Fruit fly (Drosophila melanogaster) whole organism, embryonic: Measurements from ENCODE around the gene CG7432.

Experiments used
- Asciz ChIP-seq: fragments of 200-800 bp; sonication (Bioruptor generic); optimal IDR thresholded peaks from 2 replicates; lab custom pipeline; 2017; ENCODE audit warnings: missing biosample characterization, mild to moderate bottlenecking, missing genetic modification characterization, missing genetic modification reagents
- Awh ChIP-seq: fragments of 200-800 bp; sonication (Bioruptor generic); IDR thresholded peaks from 2 replicates; pipeline ENCODE4, ENCODE4 v1.3.6; 2022; ENCODE audit warnings: missing biosample characterization, missing genetic modification characterization
- C15 ChIP-seq: fragments of 200-800 bp; sonication (Bioruptor generic); IDR thresholded peaks from 3 replicates; pipeline ENCODE4 v1.3.6; 2022; ENCODE audit warnings: missing biosample characterization, missing genetic modification characterization
- CG10959 ChIP-seq: fragments of 200-800 bp; sonication (Bioruptor generic); IDR thresholded peaks from 2 replicates; pipeline ENCODE4 v1.3.6; 2022; ENCODE audit warnings: missing biosample characterization, missing genetic modification characterization
- CG11456 ChIP-seq: fragments of 200-800 bp; sonication (Bioruptor generic); IDR thresholded peaks from 3 replicates; pipeline ENCODE4 v1.3.6; 2022; ENCODE audit warnings: missing biosample characterization, missing genetic modification characterization
- CG14667 ChIP-seq: fragments of 200-800 bp; sonication (Bioruptor generic); IDR thresholded peaks from 2 replicates; pipeline ENCODE4 v1.3.6; 2022; ENCODE audit warnings: missing biosample characterization, missing genetic modification characterization
- CG14710 ChIP-seq: fragments of 200-800 bp; sonication (Bioruptor generic); optimal IDR thresholded peaks from 3 replicates; lab custom pipeline; 2019; ENCODE audit warnings: missing biosample characterization, mild to moderate bottlenecking, missing genetic modification characterization, moderate library complexity
- CG14860 ChIP-seq: fragments of 200-800 bp; sonication (Bioruptor generic); IDR thresholded peaks from 3 replicates; pipeline ENCODE4 v1.3.6; 2022; ENCODE audit warnings: missing biosample characterization, missing genetic modification characterization; ENCODE audit not compliant: partially characterized antibody
- CG1792 ChIP-seq: fragments of 200-800 bp; sonication (Bioruptor generic); optimal IDR thresholded peaks from 2 replicates; lab custom pipeline; 2016; ENCODE audit warnings: missing biosample characterization, missing genetic modification characterization
- CG18262 ChIP-seq: fragments of 200-800 bp; optimal IDR thresholded peaks from 3 replicates; lab custom pipeline; 2019; ENCODE audit warnings: missing biosample characterization, mild to moderate bottlenecking, missing genetic modification characterization, moderate library complexity
- CG18619 ChIP-seq: fragments of 200-800 bp; sonication (Bioruptor generic); optimal IDR thresholded peaks from 3 replicates; lab custom pipeline; 2017; ENCODE audit warnings: missing biosample characterization, mild to moderate bottlenecking, missing genetic modification characterization
- CG2712 ChIP-seq: fragments of 200-800 bp; optimal IDR thresholded peaks from 3 replicates; lab custom pipeline; 2019; ENCODE audit warnings: missing biosample characterization, mild to moderate bottlenecking, missing genetic modification characterization, moderate library complexity
- CG30403 ChIP-seq: fragments of 200-800 bp; sonication (Bioruptor generic); optimal IDR thresholded peaks from 3 replicates; lab custom pipeline; 2016; ENCODE audit warnings: missing biosample characterization, missing genetic modification characterization
- CG3726 ChIP-seq: fragments of 200-800 bp; sonication (Bioruptor generic); IDR thresholded peaks from 3 replicates; pipeline ENCODE4, ENCODE4 v1.3.6; 2022; ENCODE audit warnings: missing biosample characterization, missing genetic modification characterization
- CG3995 ChIP-seq: fragments of 200-800 bp; sonication (Bioruptor generic); optimal IDR thresholded peaks from 3 replicates; lab custom pipeline; 2016; ENCODE audit warnings: missing biosample characterization, missing genetic modification characterization
- CG5245 ChIP-seq: fragments of 200-800 bp; sonication (Bioruptor generic); optimal IDR thresholded peaks from 3 replicates; lab custom pipeline; 2016; ENCODE audit warnings: missing biosample characterization, missing genetic modification characterization
- CG6272 ChIP-seq: fragments of 200-800 bp; sonication (Bioruptor generic); IDR thresholded peaks from 2 replicates; pipeline ENCODE4 v1.3.6; 2022; ENCODE audit warnings: missing biosample characterization, missing genetic modification characterization
- CG9215 ChIP-seq: fragments of 200-800 bp; sonication (Bioruptor generic); IDR thresholded peaks from 2 replicates; pipeline ENCODE4 v1.3.6; 2022; ENCODE audit warnings: missing biosample characterization, missing genetic modification characterization
- CG9797 ChIP-seq: fragments of 200-800 bp; sonication (Bioruptor generic); optimal IDR thresholded peaks from 3 replicates; lab custom pipeline; 2018; ENCODE audit warnings: missing biosample characterization, mild to moderate bottlenecking, missing genetic modification characterization
- CG9876 ChIP-seq: fragments of 200-800 bp; sonication (Bioruptor generic); optimal IDR thresholded peaks from 2 replicates; lab custom pipeline; 2016; ENCODE audit warnings: missing biosample characterization, missing genetic modification characterization
- CTCF ChIP-seq: fragments of 200-800 bp; sonication (Bioruptor generic); optimal IDR thresholded peaks from 2 replicates; lab custom pipeline; 2017; ENCODE audit warnings: missing biosample characterization, mild to moderate bottlenecking, missing genetic modification characterization, moderate library complexity
- Drgx ChIP-seq: fragments of 200-800 bp; sonication (Bioruptor generic); IDR thresholded peaks from 2 replicates; pipeline ENCODE4 v1.3.6; 2022; ENCODE audit warnings: missing biosample characterization, missing genetic modification characterization
- Hmr ChIP-seq: fragments of 200-800 bp; sonication (Bioruptor generic); optimal IDR thresholded peaks from 3 replicates; lab custom pipeline; 2017; ENCODE audit warnings: mild to moderate bottlenecking, missing biosample characterization, missing genetic modification reagents, missing genetic modification characterization
- Hmx ChIP-seq: fragments of 200-800 bp; sonication (Bioruptor generic); optimal IDR thresholded peaks from 2 replicates; lab custom pipeline; 2016; ENCODE audit warnings: missing biosample characterization, missing genetic modification characterization
- Hr78 ChIP-seq, 2 experiments: fragments of 200-800 bp in 1 of 2; fragments of >200 bp in 1 of 2; sonication (Bioruptor generic) in 1 of 2; optimal IDR thresholded peaks; 2 replicates each; lab custom pipeline; 2017 to 2019; ENCODE audit warnings: missing biosample characterization in 2 of 2, missing genetic modification characterization in 2 of 2, mild to moderate bottlenecking in 1 of 2, moderate library complexity in 1 of 2
- NC2α ChIP-seq: fragments of 200-800 bp; sonication (Bioruptor generic); optimal IDR thresholded peaks from 2 replicates; lab custom pipeline; 2016; ENCODE audit warnings: missing biosample characterization, missing genetic modification characterization
- NFAT ChIP-seq: fragments of 200-800 bp; sonication (Bioruptor generic); IDR thresholded peaks from 2 replicates; pipeline ENCODE4 v1.3.6; 2022; ENCODE audit warnings: missing biosample characterization, missing genetic modification characterization
- Neu2 ChIP-seq: fragments of 200-800 bp; sonication (Bioruptor generic); optimal IDR thresholded peaks from 3 replicates; lab custom pipeline; 2016; ENCODE audit warnings: missing biosample characterization, missing genetic modification characterization, borderline replicate concordance
- Ptx1 ChIP-seq: fragments of 200-800 bp; sonication (Bioruptor generic); IDR thresholded peaks from 2 replicates; pipeline ENCODE4 v1.3.6; 2022; ENCODE audit warnings: missing biosample characterization, missing genetic modification characterization
- Scr ChIP-seq: fragments of 200-800 bp; sonication (Bioruptor generic); IDR thresholded peaks from 2 replicates; pipeline ENCODE4 v1.3.6; 2022; ENCODE audit warnings: missing biosample characterization, missing genetic modification characterization; ENCODE audit not compliant: partially characterized antibody
- abd-A ChIP-seq: fragments of 200-800 bp; sonication (Bioruptor generic); optimal IDR thresholded peaks from 3 replicates; lab custom pipeline; 2019; ENCODE audit warnings: missing biosample characterization, mild to moderate bottlenecking, missing genetic modification characterization, moderate library complexity
- ftz-f1 ChIP-seq: fragments of 200-800 bp; sonication (Bioruptor generic); optimal IDR thresholded peaks from 2 replicates; lab custom pipeline; 2016; ENCODE audit warnings: missing biosample characterization, missing genetic modification characterization
- gfzf ChIP-seq: fragments of 200-800 bp; sonication (Bioruptor generic); optimal IDR thresholded peaks from 2 replicates; lab custom pipeline; 2016; ENCODE audit warnings: missing biosample characterization, mild to moderate bottlenecking, missing genetic modification characterization, moderate library complexity
- grn ChIP-seq: fragments of 200-800 bp; sonication (Bioruptor generic); optimal IDR thresholded peaks from 3 replicates; lab custom pipeline; 2017; ENCODE audit warnings: missing biosample characterization, missing genetic modification characterization
- gsb ChIP-seq: fragments of 200-800 bp; sonication (Bioruptor generic); IDR thresholded peaks from 2 replicates; pipeline ENCODE4 v1.3.6; 2022; ENCODE audit warnings: missing biosample characterization, missing genetic modification characterization
- lov ChIP-seq, 2 experiments: fragments of 200-800 bp in 1 of 2; fragments of >200 bp in 1 of 2; sonication (Bioruptor generic) in 1 of 2; IDR thresholded peaks in 1 of 2; optimal IDR thresholded peaks in 1 of 2; 2 replicates in 1 of 2; 3 replicates in 1 of 2; pipeline versions ENCODE4 v1.3.6 to Lab custom; 2017 to 2022; ENCODE audit warnings: missing biosample characterization in 1 of 2, missing genetic modification characterization in 1 of 2
- pnt ChIP-seq: fragments of 200-800 bp; sonication (Bioruptor generic); optimal IDR thresholded peaks from 3 replicates; lab custom pipeline; 2016; ENCODE audit warnings: missing biosample characterization, missing genetic modification characterization
- ro ChIP-seq: fragments of 200-800 bp; sonication (Bioruptor generic); IDR thresholded peaks from 2 replicates; pipeline ENCODE4 v1.3.6; 2022; ENCODE audit warnings: missing biosample characterization, missing genetic modification characterization
- schlank ChIP-seq: fragments of 200-800 bp; sonication (Bioruptor generic); optimal IDR thresholded peaks from 2 replicates; lab custom pipeline; 2018; ENCODE audit warnings: missing biosample characterization, mild to moderate bottlenecking, missing genetic modification characterization
- slp2 ChIP-seq: fragments of 200-800 bp; sonication (Bioruptor generic); optimal IDR thresholded peaks from 2 replicates; lab custom pipeline; 2016; ENCODE audit warnings: missing biosample characterization, missing genetic modification characterization
- tll ChIP-seq, 2 experiments: fragments of 200-800 bp in 1 of 2; fragments of >200 bp in 1 of 2; sonication (Bioruptor generic) in 1 of 2; optimal IDR thresholded peaks; 2 replicates each; lab custom pipeline; 2017 to 2019; ENCODE audit warnings: missing biosample characterization in 2 of 2, missing genetic modification characterization in 2 of 2, mild to moderate bottlenecking in 1 of 2, moderate library complexity in 1 of 2
- ttk ChIP-seq: fragments of 200-800 bp; sonication (Bioruptor generic); IDR thresholded peaks from 2 replicates; pipeline ENCODE4 v2.1.2; 2022; ENCODE audit warnings: missing biosample characterization, missing genetic modification characterization
- usp ChIP-seq: fragments of >200 bp; optimal IDR thresholded peaks from 2 replicates; lab custom pipeline; 2017; ENCODE audit warnings: missing biosample characterization, missing genetic modification characterization
- wdn ChIP-seq: fragments of 200-800 bp; sonication (Bioruptor generic); IDR thresholded peaks from 2 replicates; pipeline ENCODE4 v1.3.6; 2022; ENCODE audit warnings: missing biosample characterization, missing genetic modification characterization
- yki ChIP-seq: fragments of >200 bp; optimal IDR thresholded peaks from 3 replicates; lab custom pipeline; 2018
- zen ChIP-seq: fragments of 200-800 bp; sonication (Bioruptor generic); optimal IDR thresholded peaks from 3 replicates; lab custom pipeline; 2018; ENCODE audit warnings: missing biosample characterization, mild to moderate bottlenecking, missing genetic modification characterization, moderate library complexity

The CG7432 gene

DNA sequence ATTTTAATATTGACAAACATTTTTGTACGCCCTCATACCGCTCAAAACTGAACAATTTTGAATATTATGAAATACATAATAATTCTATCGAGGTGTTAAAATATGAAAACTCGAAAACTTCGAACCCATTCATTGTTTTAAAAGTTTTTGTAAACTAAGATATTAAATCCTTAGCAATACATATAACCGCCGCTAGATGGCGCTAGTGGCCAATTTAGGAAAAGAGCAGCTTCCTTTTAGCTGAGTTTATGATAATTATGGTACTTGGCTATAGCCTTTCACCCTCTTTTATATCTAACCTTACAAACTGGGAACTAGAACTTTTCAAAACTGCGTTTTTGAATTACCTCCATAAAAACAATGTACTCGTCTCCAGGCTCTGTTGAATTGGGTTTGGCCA, 7.6 kb upstream of the CG7432 start:
- TF ChIP-seq CTCF: peak; percentile 61
- TF ChIP-seq pnt (GFP tag; lab: Kevin White, UChicago): no peak

DNA sequence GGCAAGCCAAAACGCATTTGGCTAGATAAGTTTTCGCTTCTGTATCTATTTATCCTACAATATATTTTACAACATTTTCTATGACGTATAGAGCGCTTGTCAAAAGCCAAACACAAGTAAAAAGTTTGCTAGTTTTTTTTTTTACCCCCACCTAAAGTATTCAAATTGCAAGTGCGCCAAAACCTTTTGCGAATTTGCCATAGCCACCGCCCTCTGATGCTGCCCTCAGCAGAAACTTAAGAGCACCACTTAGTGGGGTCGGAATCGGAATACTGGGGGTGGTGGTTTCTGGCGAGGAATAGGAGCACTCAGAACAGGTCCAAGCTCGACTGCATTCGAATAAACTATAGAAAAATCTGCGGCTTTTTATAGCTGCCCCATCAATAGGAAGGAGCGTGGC, 7.0 kb upstream of the CG7432 start, which contains the start of gene CG6184:
Gene CG6184 (minus strand): TSS at position 101 of the 400 bp plus-strand sequence.
- TF ChIP-seq NFAT (GFP tag; lab: Robert Waterston, UW) (no peak), grn (GFP tag; lab: Kevin White, UChicago) (no peak), CG30403 (GFP tag; lab: Kevin White, UChicago) (no peak), CG2712 (no peak), Awh (GFP tag; lab: Robert Waterston, UW) (no peak), CG3995 (GFP tag; lab: Kevin White, UChicago) (no peak), slp2 (GFP tag; lab: Kevin White, UChicago) (no peak), CG9797 (GFP tag; lab: Kevin White, UChicago) (no peak), Scr (GFP tag; lab: Robert Waterston, UW) (no peak), CG1792 (no peak), ttk (no peak), CG14710 (tag; lab: Kevin White, UChicago) (no peak)

DNA sequence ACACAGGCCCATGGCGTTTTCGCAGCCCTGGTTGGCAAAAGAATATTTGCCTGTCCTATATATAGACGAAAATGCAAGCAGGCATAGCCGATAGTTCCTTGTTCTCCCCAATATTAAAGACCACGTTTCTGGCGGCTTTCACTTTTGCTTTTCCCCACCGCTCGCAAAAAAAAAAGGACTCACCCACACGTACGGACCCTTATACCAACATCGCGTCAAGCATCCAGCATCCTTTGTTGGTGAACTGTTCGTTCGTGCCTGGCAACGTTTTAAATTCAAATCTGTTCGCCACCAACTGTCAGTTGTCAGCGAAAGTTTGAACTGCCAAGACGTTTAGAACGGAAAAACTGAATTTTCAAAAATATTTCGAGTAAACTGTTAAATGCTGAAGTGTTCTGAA, 5.4 kb upstream of the CG7432 start, which contains the start of gene ort:
Gene ort (plus strand): TSS at position 301 of the 400 bp plus-strand sequence.
- TF ChIP-seq gfzf (no peak), Drgx (GFP tag; lab: Robert Waterston, UW) (no peak), CG14667 (no peak), CG11456 (GFP tag; lab: Robert Waterston, UW) (no peak), Asciz (no peak), CG18262 (tag; lab: Kevin White, UChicago) (no peak), Ptx1 (GFP tag; lab: Robert Waterston, UW) (no peak), CG14860 (no peak), CG9876 (GFP tag; lab: Kevin White, UChicago) (no peak)

DNA sequence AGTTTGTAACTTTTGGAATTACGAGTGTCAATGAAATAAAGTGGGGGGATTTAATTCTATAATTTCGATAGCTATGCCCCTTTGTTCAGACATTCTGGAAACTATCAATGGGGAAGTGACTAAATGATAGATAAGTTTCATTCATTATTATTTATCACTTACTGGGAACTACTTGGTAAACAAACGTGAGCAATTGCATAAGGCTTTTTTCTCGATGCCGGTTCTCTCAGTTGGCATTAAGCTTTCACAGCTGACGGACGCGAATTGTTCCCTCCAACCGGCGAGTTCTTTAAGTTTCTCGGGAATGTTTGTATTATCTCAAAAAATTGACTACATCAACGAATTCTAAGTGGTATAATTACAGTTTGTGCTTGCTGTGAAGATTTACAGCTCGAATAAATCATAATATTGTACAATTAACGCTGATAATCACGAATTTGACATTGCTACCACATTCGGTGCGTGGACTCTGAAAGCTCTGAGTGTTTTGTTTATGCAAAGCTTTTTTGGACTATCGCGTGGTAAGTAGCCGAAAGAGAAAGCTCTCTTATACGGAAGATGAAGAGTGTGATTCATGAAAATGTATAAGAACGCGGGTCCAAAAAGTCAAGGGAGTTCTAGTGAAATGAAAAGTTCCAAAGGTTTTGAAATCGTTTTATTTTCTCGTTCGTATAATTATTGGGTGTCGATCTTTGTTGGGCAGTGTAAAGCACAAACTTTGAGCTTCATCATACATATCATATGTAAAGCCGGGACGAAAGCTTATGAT, 6.6 kb downstream of the CG7432 start, which contains the start of gene Naam:
Gene Naam (plus strand): TSS at position 228 of the 769 bp plus-strand sequence.
- TF ChIP-seq lov (optimal IDR thresholded peaks at IDR 0.05; lab: Kevin White, UChicago) (no peak), lov (GFP tag; IDR thresholded peaks at IDR 0.05; lab: Robert Waterston, UW) (peak; percentile 70; the same call in 2 of the 3 replicates), schlank (tag; lab: Kevin White, UChicago) (peak; percentile 70), zen (peak; percentile 21), abd-A (tag; lab: Kevin White, UChicago) (no peak), yki (lab: Kevin White, UChicago) (no peak), wdn (peak; percentile 43; the same call in 1 of the 2 replicates), Hr78 (GFP tag; optimal IDR thresholded peaks at IDR 0.05; lab: Kevin White, UChicago) (peak in 1 of 2 experiments; percentile 21), gsb (GFP tag; lab: Robert Waterston, UW) (peak; percentile 38; the same call in 1 of the 2 replicates), CG18619 (GFP tag; lab: Kevin White, UChicago) (peak; percentile 74), usp (GFP tag; lab: Kevin White, UChicago) (no peak), CG6272 (GFP tag; lab: Robert Waterston, UW) (peak; percentile 30; the same call in 1 of the 2 replicates), CG9215 (peak; percentile 53), CG10959 (GFP tag; lab: Robert Waterston, UW) (no peak), ftz-f1 (GFP tag; lab: Kevin White, UChicago) (no peak), NC2α (GFP tag; lab: Kevin White, UChicago) (peak; percentile 27), C15 (GFP tag; lab: Robert Waterston, UW) (no peak), Hmx (peak; percentile 45), CG5245 (GFP tag; lab: Kevin White, UChicago) (peak; percentile 36), Neu2 (GFP tag; lab: Kevin White, UChicago) (no peak), tll (GFP tag; optimal IDR thresholded peaks at IDR 0.05; lab: Kevin White, UChicago) (no peak), CG3726 (GFP tag; lab: Robert Waterston, UW) (no peak), ro (GFP tag; lab: Robert Waterston, UW) (no peak), gfzf (no peak), Hmr (GFP tag; lab: Kevin White, UChicago) (peak; percentile 91)
